Fruit fly (Drosophila melanogaster) whole organism, prepupa: Measurements from ENCODE around the gene dlp.

Source experiments
- esn ChIP-seq: fragments of 200-800 bp; sonication (Bioruptor generic); optimal IDR thresholded peaks from 2 replicates; lab custom pipeline; 2016; ENCODE audit warnings: missing biosample characterization, mild to moderate bottlenecking, missing genetic modification characterization, moderate library complexity
- fkh ChIP-seq: fragments of 200-800 bp; sonication (Bioruptor generic); optimal IDR thresholded peaks from 3 replicates; lab custom pipeline; 2017; ENCODE audit warnings: missing biosample characterization, mild to moderate bottlenecking, missing genetic modification characterization, moderate library complexity
- net ChIP-seq: fragments of 200-800 bp; sonication (Bioruptor generic); optimal IDR thresholded peaks from 3 replicates; lab custom pipeline; 2016; ENCODE audit warnings: missing biosample characterization, missing genetic modification characterization
- topi ChIP-seq: fragments of 200-800 bp; sonication (Bioruptor generic); optimal IDR thresholded peaks from 3 replicates; lab custom pipeline; 2016; ENCODE audit warnings: missing biosample characterization, missing genetic modification characterization

- TF ChIP-seq esn, result no peak
- no peak for TF ChIP-seq net (GFP tag; lab: Kevin White, UChicago)
- TF ChIP-seq topi (GFP tag; lab: Kevin White, UChicago), result no peak
- TF ChIP-seq fkh, result no peak
Observed at dm6 chr3L:14590964-14591363, 41.4 kb upstream of the dlp start.
